Worm (Caenorhabditis elegans): ENCODE data around the gene Y53G8AR.5.

Gene Y53G8AR.5

DNA sequence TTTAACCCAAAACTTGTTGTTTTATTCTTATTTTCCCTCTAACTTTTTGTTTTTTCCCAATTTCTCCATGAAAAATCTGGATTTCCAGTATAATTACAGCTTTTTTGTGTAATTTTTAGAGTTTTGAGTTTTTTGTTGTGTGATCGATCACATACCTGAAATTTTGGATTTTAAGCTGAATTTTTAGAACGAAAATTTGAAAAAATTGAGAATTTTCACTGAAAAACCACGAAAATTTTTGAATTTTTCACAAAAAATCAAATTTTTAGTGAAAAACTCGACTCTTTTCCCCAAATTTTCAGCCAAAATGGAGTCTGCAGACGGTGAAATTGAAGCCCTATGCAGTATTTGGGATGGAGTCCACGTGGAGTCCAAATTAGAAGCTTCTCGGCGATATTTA, at the start of gene Y53G8AR.5:
Y53G8AR.5 (plus strand) TSS at position 301 of the 400 bp plus-strand sequence.
- TF ChIP-seq zag-1 (tag; optimal IDR thresholded peaks at IDR 0.05) (no peak), unc-30 (tag; optimal IDR thresholded peaks at IDR 0.05) (no peak), nhr-85 (tag) (peak; percentile 49)

DNA sequence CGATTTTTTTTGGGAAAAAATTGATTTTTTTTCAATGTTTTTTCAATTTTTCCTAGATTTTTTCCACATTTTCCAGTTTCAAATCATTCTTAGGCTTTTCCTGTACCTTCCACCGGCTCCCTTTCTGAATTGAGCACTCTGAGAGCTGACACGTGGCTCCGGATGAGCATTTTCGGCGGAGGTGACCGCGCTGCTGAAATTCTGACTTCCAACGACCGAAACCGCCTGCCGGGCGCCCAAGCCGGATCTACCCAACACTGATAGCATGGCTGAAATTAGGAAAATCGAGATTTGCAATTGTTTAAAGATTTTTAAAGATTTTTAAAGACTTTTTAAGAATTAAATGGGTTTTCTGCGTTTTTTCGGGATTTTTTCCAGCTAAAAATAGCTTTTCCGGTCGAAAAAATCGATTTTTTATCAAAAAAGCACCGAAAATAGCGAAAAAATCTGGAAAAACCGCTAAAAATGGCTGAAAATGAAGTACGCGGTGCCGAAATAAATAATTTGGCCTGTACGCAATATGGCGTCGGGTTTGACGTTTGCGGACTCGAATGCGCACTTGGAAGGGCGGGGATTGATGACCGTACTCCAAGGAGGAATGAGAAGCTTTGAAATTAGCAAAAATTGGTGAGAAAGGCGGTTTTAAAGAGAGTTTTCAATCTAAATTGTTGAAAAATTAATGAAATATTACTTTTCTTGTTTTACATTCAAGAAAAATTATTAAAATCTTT, 48.8 kb upstream of the Y53G8AR.5 start, which contains the start of gene nduf-9:
nduf-9 (minus strand) TSS at position 269 of the 731 bp plus-strand sequence.
- peak; percentile 34 for TF ChIP-seq fkh-8 (tag; optimal IDR thresholded peaks at IDR 0.05)
- TF ChIP-seq lin-14 (GFP tag; optimal IDR thresholded peaks at IDR 0.05): no peak
- no peak for TF ChIP-seq unc-62 (GFP tag; optimal IDR thresholded peaks at IDR 0.05)
- TF ChIP-seq hpl-2 (GFP tag; optimal IDR thresholded peaks at IDR 0.05): no peak
- no peak for TF ChIP-seq ceh-90 (tag; optimal IDR thresholded peaks at IDR 0.05)
- TF ChIP-seq ztf-4 (tag; optimal IDR thresholded peaks at IDR 0.05): no peak
- TF ChIP-seq sup-37 (GFP tag; optimal IDR thresholded peaks at IDR 0.05): no peak
- peak; percentile 70 for TF ChIP-seq unc-130 (tag; optimal IDR thresholded peaks at IDR 0.05)
- peak; percentile 96 for TF ChIP-seq F16B12.6 (tag; optimal IDR thresholded peaks at IDR 0.05)
- no peak for TF ChIP-seq ceh-63 (GFP tag; optimal IDR thresholded peaks at IDR 0.05)
- TF ChIP-seq Y116A8C.19 (tag; optimal IDR thresholded peaks at IDR 0.05; ENCODE audit: borderline replicate concordance): no peak
- no peak for TF ChIP-seq nhr-28 (tag; optimal IDR thresholded peaks at IDR 0.05)
- no peak for TF ChIP-seq fkh-10 (GFP tag; optimal IDR thresholded peaks at IDR 0.05)
- TF ChIP-seq hlh-17 (GFP tag; optimal IDR thresholded peaks at IDR 0.05; ENCODE audit: borderline replicate concordance): no peak
- TF ChIP-seq fkh-4 (tag; optimal IDR thresholded peaks at IDR 0.05; ENCODE audit: borderline replicate concordance): no peak
- TF ChIP-seq lin-39 (tag; optimal IDR thresholded peaks at IDR 0.05): no peak
- TF ChIP-seq sox-4 (tag; optimal IDR thresholded peaks at IDR 0.05): peak; percentile 24
- no peak for TF ChIP-seq nhr-85 (tag)
- TF ChIP-seq nhr-71 (tag; optimal IDR thresholded peaks at IDR 0.05): no peak
- TF ChIP-seq nhr-84 (tag; optimal IDR thresholded peaks at IDR 0.05): no peak
- TF ChIP-seq egl-13 (tag; optimal IDR thresholded peaks at IDR 0.05): no peak
- no peak for TF ChIP-seq fos-1 (tag; optimal IDR thresholded peaks at IDR 0.05)
- peak; percentile 13 for TF ChIP-seq C16A3.4 (tag; optimal IDR thresholded peaks at IDR 0.05)
- TF ChIP-seq grh-1 (GFP tag; IDR thresholded peaks at IDR 0.05): no peak
- TF ChIP-seq xbp-1 (tag; optimal IDR thresholded peaks at IDR 0.05): peak; percentile 24
- TF ChIP-seq irx-1 (tag; optimal IDR thresholded peaks at IDR 0.05): no peak
- no peak for TF ChIP-seq mdl-1 (tag; optimal IDR thresholded peaks at IDR 0.05)
- no peak for TF ChIP-seq aha-1 (tag; optimal IDR thresholded peaks at IDR 0.05)
- TF ChIP-seq unc-98 (GFP tag; IDR thresholded peaks at IDR 0.05): no peak
- TF ChIP-seq mep-1 (tag; optimal IDR thresholded peaks at IDR 0.05): peak; percentile 61
- TF ChIP-seq dpl-1 (GFP tag; optimal IDR thresholded peaks at IDR 0.05): peak; percentile 50 to 71 (median 65)
- TF ChIP-seq elt-3 (tag; optimal IDR thresholded peaks at IDR 0.05): no peak
- TF ChIP-seq snu-23 (GFP tag; optimal IDR thresholded peaks at IDR 0.05): peak; percentile 58
- TF ChIP-seq nhr-20 (tag; optimal IDR thresholded peaks at IDR 0.05): no peak
- TF ChIP-seq isw-1 (GFP tag; IDR thresholded peaks at IDR 0.05): peak; percentile 17; the same call in 1 of the 2 replicates
- no peak for TF ChIP-seq zip-4 (GFP tag; optimal IDR thresholded peaks at IDR 0.05)
- peak; percentile 59 to 72 for TF ChIP-seq lin-35 (GFP tag; optimal IDR thresholded peaks at IDR 0.05)
- TF ChIP-seq nhr-237 (tag; optimal IDR thresholded peaks at IDR 0.05): no peak
- no peak for TF ChIP-seq egl-27 (tag; optimal IDR thresholded peaks at IDR 0.05)
- no peak for TF ChIP-seq hlh-4 (tag; optimal IDR thresholded peaks at IDR 0.05)
- TF ChIP-seq unc-30 (tag; optimal IDR thresholded peaks at IDR 0.05): no peak
- no peak for TF ChIP-seq snpc-4 (tag; optimal IDR thresholded peaks at IDR 0.05)
- TF ChIP-seq nhr-11 (tag; optimal IDR thresholded peaks at IDR 0.05): no peak
- TF ChIP-seq C34B4.2 (tag; optimal IDR thresholded peaks at IDR 0.05): no peak
- TF ChIP-seq nhr-77 (tag; optimal IDR thresholded peaks at IDR 0.05): no peak
- no peak for TF ChIP-seq mab-9 (GFP tag; IDR thresholded peaks at IDR 0.05)
- no peak for TF ChIP-seq nhr-90 (tag; optimal IDR thresholded peaks at IDR 0.05; ENCODE audit: poor library complexity)
- TF ChIP-seq tlp-1 (tag; optimal IDR thresholded peaks at IDR 0.05): no peak
- peak; percentile 5 for TF ChIP-seq C04F5.9 (tag; optimal IDR thresholded peaks at IDR 0.05)
